Worm (Caenorhabditis elegans) whole organism, late embryonic: ENCODE data around the gene T02H6.8.

ENCODE experiments used
- K09A11.1 ChIP-seq: sonication (generic microtip); optimal IDR thresholded peaks from 2 replicates; lab custom pipeline; 2017; ENCODE audit warnings: antibody characterized with exemption, mild to moderate bottlenecking, missing genetic modification characterization, missing compliant biosample characterization; ENCODE audit not compliant: insufficient read depth
- ahr-1 ChIP-seq: sonication (generic microtip); optimal IDR thresholded peaks from 2 replicates; lab custom pipeline; 2016; ENCODE audit warnings: missing genetic modification characterization, missing compliant biosample characterization
- ama-1 ChIP-seq: fragments of 150-350 bp; optimal IDR thresholded peaks from 2 replicates; lab custom pipeline; 2014
- dve-1 ChIP-seq: sonication (generic microtip); optimal IDR thresholded peaks from 2 replicates; lab custom pipeline; 2017; ENCODE audit warnings: antibody characterized with exemption, mild to moderate bottlenecking, missing genetic modification characterization, missing compliant biosample characterization
- fkh-10 ChIP-seq: fragments of 150-350 bp; optimal IDR thresholded peaks from 2 replicates; lab custom pipeline; 2014; ENCODE audit warnings: missing biosample characterization, missing genetic modification reagents, missing genetic modification characterization
- gmeb-2 ChIP-seq: sonication (generic microtip); optimal IDR thresholded peaks from 2 replicates; lab custom pipeline; 2016; ENCODE audit warnings: missing genetic modification characterization, inconsistent platforms, missing compliant biosample characterization
- hlh-6 ChIP-seq: sonication (generic microtip); optimal IDR thresholded peaks from 2 replicates; lab custom pipeline; 2016; ENCODE audit warnings: missing genotype, missing genetic modification characterization, missing compliant biosample characterization
- nhr-11 ChIP-seq: fragments of 150-350 bp; optimal IDR thresholded peaks from 2 replicates; lab custom pipeline; 2014; ENCODE audit warnings: missing biosample characterization, missing genetic modification characterization
- pag-3 ChIP-seq: sonication (generic microtip); optimal IDR thresholded peaks from 2 replicates; lab custom pipeline; 2016; ENCODE audit warnings: missing compliant biosample characterization, missing genetic modification characterization, borderline replicate concordance
- pha-4 ChIP-seq: fragments of 150-350 bp; optimal IDR thresholded peaks from 2 replicates; lab custom pipeline; 2018; ENCODE audit warnings: missing biosample characterization, missing genetic modification reagents, missing genetic modification characterization
- tbx-2 ChIP-seq: sonication (generic microtip); optimal IDR thresholded peaks from 2 replicates; lab custom pipeline; 2016; ENCODE audit warnings: missing genetic modification characterization, missing compliant biosample characterization
- unc-86 ChIP-seq: sonication (generic microtip); optimal IDR thresholded peaks from 2 replicates; lab custom pipeline; 2016; ENCODE audit warnings: missing genetic modification characterization, missing compliant biosample characterization
- zip-5 ChIP-seq: sonication (generic microtip); optimal IDR thresholded peaks from 2 replicates; lab custom pipeline; 2016; ENCODE audit warnings: missing genetic modification characterization, missing compliant biosample characterization

DNA sequence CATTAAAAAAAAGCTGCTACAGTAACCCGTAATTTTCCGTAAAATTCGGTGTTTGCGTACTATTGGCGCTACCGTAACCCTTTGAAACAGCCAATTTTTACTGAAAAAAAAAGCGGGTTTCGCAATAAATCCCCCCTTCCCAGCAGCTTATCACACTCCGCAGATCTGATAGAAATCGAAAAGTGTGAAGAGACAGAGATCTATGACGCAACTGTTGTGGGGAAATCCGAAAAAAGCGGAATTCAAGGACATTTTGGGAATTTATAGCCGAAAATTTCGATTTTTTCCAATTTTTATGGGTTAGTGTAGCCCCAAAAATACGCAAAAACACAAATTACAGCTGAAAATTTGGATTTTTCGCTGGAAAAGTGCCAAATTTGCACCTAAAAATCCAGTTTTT is 41.3 kb downstream of the T02H6.8 start:
- TF ChIP-seq K09A11.1 (tag; lab: Kevin White, UChicago) (no peak), gmeb-2 (tag; lab: Kevin White, UChicago) (no peak), unc-86 (no peak), zip-5 (tag; lab: Kevin White, UChicago) (no peak), nhr-11 (tag; lab: Kevin White, UChicago) (no peak), pha-4 (no peak), hlh-6 (tag; lab: Kevin White, UChicago) (no peak), dve-1 (tag; lab: Kevin White, UChicago) (no peak), fkh-10 (GFP tag; lab: Kevin White, UChicago) (no peak), ama-1 (no peak), pag-3 (tag; lab: Kevin White, UChicago) (no peak), ahr-1 (tag; lab: Kevin White, UChicago) (no peak), tbx-2 (no peak)
